Fruit fly (Drosophila melanogaster) whole organism, embryonic: Measurements from ENCODE around the gene CG8066.

ENCODE experiments used
- Aef1 ChIP-seq: fragments of 200-800 bp; sonication (Bioruptor generic); IDR thresholded peaks from 3 replicates; pipeline ENCODE4 v1.3.6; 2022; ENCODE audit warnings: missing biosample characterization, missing genetic modification characterization
- BtbVII ChIP-seq: fragments of 200-800 bp; sonication (Bioruptor generic); optimal IDR thresholded peaks from 3 replicates; lab custom pipeline; 2017; ENCODE audit warnings: missing biosample characterization, mild to moderate bottlenecking, missing genetic modification characterization
- CG10366 ChIP-seq: fragments of 200-800 bp; sonication (Bioruptor generic); IDR thresholded peaks from 2 replicates; pipeline ENCODE4 v1.3.6; 2022; ENCODE audit warnings: missing biosample characterization, missing genetic modification characterization
- CG12155 ChIP-seq: fragments of 200-800 bp; sonication (Bioruptor generic); optimal IDR thresholded peaks from 3 replicates; lab custom pipeline; 2016; ENCODE audit warnings: missing biosample characterization, missing genetic modification characterization
- CG3163 ChIP-seq: fragments of 200-800 bp; sonication (Bioruptor generic); optimal IDR thresholded peaks from 3 replicates; lab custom pipeline; 2016; ENCODE audit warnings: missing biosample characterization, missing genetic modification characterization
- ERR ChIP-seq: fragments of 200-800 bp; sonication (Bioruptor generic); optimal IDR thresholded peaks from 2 replicates; lab custom pipeline; 2016; ENCODE audit warnings: missing biosample characterization, missing genetic modification characterization
- HmgZ ChIP-seq: fragments of 200-800 bp; sonication (Bioruptor generic); optimal IDR thresholded peaks from 2 replicates; lab custom pipeline; 2018; ENCODE audit warnings: missing biosample characterization, mild to moderate bottlenecking, missing genetic modification characterization
- Hr39 ChIP-seq: fragments of >200 bp; optimal IDR thresholded peaks from 2 replicates; lab custom pipeline; 2017
- Rfx ChIP-seq: fragments of 200-800 bp; sonication (Bioruptor generic); IDR thresholded peaks from 2 replicates; pipeline ENCODE4 v1.3.6; 2022; ENCODE audit warnings: missing biosample characterization, missing genetic modification characterization
- Sox100B ChIP-seq: fragments of 200-800 bp; sonication (Bioruptor generic); optimal IDR thresholded peaks from 3 replicates; lab custom pipeline; 2018; ENCODE audit warnings: missing biosample characterization, mild to moderate bottlenecking, missing genetic modification characterization
- wek ChIP-seq: fragments of 200-800 bp; sonication (Bioruptor generic); optimal IDR thresholded peaks from 3 replicates; lab custom pipeline; 2018; ENCODE audit warnings: missing biosample characterization, mild to moderate bottlenecking, missing genetic modification characterization, moderate library complexity
- zfh1 ChIP-seq: fragments of 200-800 bp; sonication (Bioruptor generic); IDR thresholded peaks from 3 replicates; pipeline ENCODE4 v1.3.6; 2022; ENCODE audit warnings: missing biosample characterization, missing genetic modification characterization

DNA sequence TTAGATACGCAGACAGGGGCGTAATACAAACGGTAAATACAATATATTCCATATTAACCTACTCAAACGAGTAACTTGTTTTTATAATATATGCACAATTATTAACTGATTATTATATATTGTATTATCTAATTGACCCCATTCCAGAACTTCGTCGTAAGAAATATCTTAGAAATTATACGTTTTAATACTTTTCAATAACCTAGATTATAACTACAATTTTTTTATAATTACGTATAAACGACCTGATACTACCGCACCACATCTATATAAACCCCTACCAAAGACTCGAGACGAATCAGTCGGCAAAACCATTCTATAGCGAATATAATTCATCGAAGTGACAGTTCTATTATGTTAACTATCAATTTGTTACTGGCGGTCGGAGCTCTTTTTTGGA is 47.9 kb downstream of the CG8066 start, which contains the start of gene Cyp313a1:
- no peak for TF ChIP-seq Hr39 (lab: Kevin White, UChicago)
- TF ChIP-seq HmgZ (tag; lab: Kevin White, UChicago), result no peak
- TF ChIP-seq zfh1, result no peak
- no peak for TF ChIP-seq Sox100B (GFP tag; lab: Kevin White, UChicago)
- TF ChIP-seq CG3163 (GFP tag; lab: Kevin White, UChicago), result no peak
- TF ChIP-seq wek (GFP tag; lab: Kevin White, UChicago), result no peak
- TF ChIP-seq BtbVII (GFP tag; lab: Kevin White, UChicago), result no peak
- TF ChIP-seq CG10366 (GFP tag; lab: Robert Waterston, UW), result no peak
- TF ChIP-seq Rfx, result no peak
- TF ChIP-seq CG12155 (GFP tag; lab: Kevin White, UChicago), result no peak
- TF ChIP-seq Aef1 (GFP tag; lab: Robert Waterston, UW), result no peak
- TF ChIP-seq ERR (GFP tag; lab: Kevin White, UChicago), result no peak
